Worm (Caenorhabditis elegans): Measurements from ENCODE around the gene K08H2.3.

- TF ChIP-seq nhr-77 (tag; optimal IDR thresholded peaks at IDR 0.05) (no peak), cey-2 (tag; optimal IDR thresholded peaks at IDR 0.05; ENCODE audit: borderline replicate concordance, insufficient read depth) (no peak), zfp-2 (tag; optimal IDR thresholded peaks at IDR 0.05) (no peak), nhr-11 (tag; optimal IDR thresholded peaks at IDR 0.05) (no peak)
Observed at ce11 chrX:13200312-13200711, 36.9 kb upstream of the K08H2.3 start.
